1 fruit fly cellular context compared by ENCODE assay signal in the genomic region with DNA sequence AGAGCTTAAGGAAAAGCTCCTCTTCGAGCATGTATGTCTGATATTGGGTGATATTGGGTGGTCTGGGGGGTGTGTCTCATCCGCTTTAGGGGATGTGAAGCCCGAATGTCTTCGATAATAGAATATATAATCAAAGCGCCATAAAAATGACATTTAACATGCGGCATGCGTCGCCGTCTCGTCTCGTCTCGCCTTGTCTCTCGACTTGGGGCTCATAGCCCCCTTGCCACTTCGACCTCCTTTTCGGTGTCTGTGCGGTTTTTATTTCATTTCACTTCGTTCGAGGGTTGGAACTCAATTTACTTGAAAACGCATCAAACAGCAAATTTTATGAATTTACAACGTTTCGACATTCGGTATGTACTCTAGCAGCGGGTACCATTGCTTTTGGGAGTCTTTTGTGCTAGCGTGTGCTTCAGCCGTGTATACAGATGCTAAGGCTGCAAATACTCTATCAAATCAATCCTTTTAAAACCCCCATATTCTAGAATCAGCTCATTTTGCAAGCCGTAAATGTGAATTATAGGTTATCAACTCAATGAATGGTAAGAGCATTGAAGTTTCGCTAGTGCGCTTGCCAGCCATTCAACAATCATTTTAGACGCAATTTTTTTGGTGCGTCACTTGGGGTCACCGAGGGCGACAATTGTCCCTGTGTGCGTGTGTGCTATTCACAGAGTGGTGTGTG.
TF ChIP-seq lines count a peak whose summit lies in the region.

No protein-coding gene starts in this region.

TF ChIP-seq in whole organism, embryonic, 481 proteins besides CTCF, POLR2A, EP300 and RAD21 (continued from another document):
- no peak for TF ChIP-seq aop (GFP tag; IDR thresholded peaks at IDR 0.05; lab: Robert Waterston, UW)
- no peak; the same call in 1 of the 2 replicates for TF ChIP-seq Lim3 (GFP tag; IDR thresholded peaks at IDR 0.05; lab: Robert Waterston, UW)
- TF ChIP-seq Hmr (GFP tag; optimal IDR thresholded peaks at IDR 0.05; lab: Kevin White, UChicago): peak; percentile 37
- TF ChIP-seq CG13424 (tag; optimal IDR thresholded peaks at IDR 0.05; lab: Kevin White, UChicago): peak; percentile 48
- TF ChIP-seq CG31365 (tag; optimal IDR thresholded peaks at IDR 0.05; lab: Kevin White, UChicago): no peak
- peak; percentile 51 for TF ChIP-seq fd96Cb (tag; optimal IDR thresholded peaks at IDR 0.05; lab: Kevin White, UChicago)
- peak; percentile 74 for TF ChIP-seq Abd-B (GFP tag; optimal IDR thresholded peaks at IDR 0.05; lab: Kevin White, UChicago)
- TF ChIP-seq CG16813 (GFP tag; IDR thresholded peaks at IDR 0.05; lab: Robert Waterston, UW; ENCODE audit: partially characterized antibody): no peak
- no peak for TF ChIP-seq CG10543 (GFP tag; optimal IDR thresholded peaks at IDR 0.05; lab: Kevin White, UChicago)
- no peak for TF ChIP-seq Kr (GFP tag; optimal IDR thresholded peaks at IDR 0.05; lab: Kevin White, UChicago)
- no peak for TF ChIP-seq YL-1 (GFP tag; optimal IDR thresholded peaks at IDR 0.05; lab: Kevin White, UChicago)
- TF ChIP-seq dan (GFP tag; IDR thresholded peaks at IDR 0.05; lab: Robert Waterston, UW): no peak
- peak; percentile 71; the same call in 1 of the 2 replicates for TF ChIP-seq CG32767 (GFP tag; IDR thresholded peaks at IDR 0.05; lab: Robert Waterston, UW)
- TF ChIP-seq oc (tag; optimal IDR thresholded peaks at IDR 0.05; lab: Kevin White, UChicago): peak; percentile 63
- TF ChIP-seq CG18262 (tag; optimal IDR thresholded peaks at IDR 0.05; lab: Kevin White, UChicago): no peak
- peak; percentile 44 for TF ChIP-seq ems (GFP tag; optimal IDR thresholded peaks at IDR 0.05; lab: Kevin White, UChicago)
- peak; percentile 28 for TF ChIP-seq bab2 (GFP tag; optimal IDR thresholded peaks at IDR 0.05; lab: Kevin White, UChicago)
- peak; percentile 38; the same call in 1 of the 2 replicates for TF ChIP-seq CG43689 (GFP tag; IDR thresholded peaks at IDR 0.05; lab: Robert Waterston, UW)
- TF ChIP-seq usp (GFP tag; optimal IDR thresholded peaks at IDR 0.05; lab: Kevin White, UChicago): no peak
- no peak for TF ChIP-seq exex (tag; optimal IDR thresholded peaks at IDR 0.05; lab: Kevin White, UChicago)
- TF ChIP-seq inv (GFP tag; IDR thresholded peaks at IDR 0.05; lab: Robert Waterston, UW; ENCODE audit: partially characterized antibody): no peak
- peak; percentile 73 for TF ChIP-seq slbo (GFP tag; IDR thresholded peaks at IDR 0.05; lab: Robert Waterston, UW)
- no peak for TF ChIP-seq Sin3A (optimal IDR thresholded peaks at IDR 0.05; lab: Kevin White, UChicago)
- peak; percentile 20 for TF ChIP-seq Side (GFP tag; optimal IDR thresholded peaks at IDR 0.05; lab: Kevin White, UChicago)
- no peak for TF ChIP-seq Rx (GFP tag; IDR thresholded peaks at IDR 0.05; lab: Robert Waterston, UW)
- TF ChIP-seq grn (GFP tag; optimal IDR thresholded peaks at IDR 0.05; lab: Kevin White, UChicago): no peak
- no peak for TF ChIP-seq ham (GFP tag; IDR thresholded peaks at IDR 0.05; lab: Robert Waterston, UW)
- TF ChIP-seq nerfin-2 (GFP tag; IDR thresholded peaks at IDR 0.05; lab: Robert Waterston, UW; ENCODE audit: partially characterized antibody): no peak
- TF ChIP-seq CG9817 (tag; optimal IDR thresholded peaks at IDR 0.05; lab: Kevin White, UChicago): peak; percentile 39
- no peak for TF ChIP-seq CG4360 (GFP tag; IDR thresholded peaks at IDR 0.05; lab: Robert Waterston, UW)
- TF ChIP-seq CG6813 (GFP tag; optimal IDR thresholded peaks at IDR 0.05; lab: Kevin White, UChicago): no peak
- TF ChIP-seq CG6272 (GFP tag; IDR thresholded peaks at IDR 0.05; lab: Robert Waterston, UW): no peak; the same call in 1 of the 2 replicates
- peak; percentile 34 for TF ChIP-seq salm (tag; optimal IDR thresholded peaks at IDR 0.05; lab: Kevin White, UChicago)
- TF ChIP-seq CG2678 (tag; optimal IDR thresholded peaks at IDR 0.05; lab: Kevin White, UChicago): peak; percentile 37
- peak; percentile 4 for TF ChIP-seq cato (GFP tag; optimal IDR thresholded peaks at IDR 0.05; lab: Kevin White, UChicago; ENCODE audit: borderline replicate concordance)
- no peak for TF ChIP-seq Dip2 (GFP tag; IDR thresholded peaks at IDR 0.05; lab: Robert Waterston, UW)
- no peak for TF ChIP-seq Mes4 (GFP tag; optimal IDR thresholded peaks at IDR 0.05; lab: Kevin White, UChicago)
- TF ChIP-seq CG3995 (GFP tag; optimal IDR thresholded peaks at IDR 0.05; lab: Kevin White, UChicago): no peak
- peak; percentile 61 for TF ChIP-seq Oli (tag; optimal IDR thresholded peaks at IDR 0.05; lab: Kevin White, UChicago)
- TF ChIP-seq NC2α (GFP tag; optimal IDR thresholded peaks at IDR 0.05; lab: Kevin White, UChicago): peak; percentile 15
- no peak for TF ChIP-seq pb (GFP tag; optimal IDR thresholded peaks at IDR 0.05; lab: Kevin White, UChicago)
- TF ChIP-seq CG17186 (GFP tag; optimal IDR thresholded peaks at IDR 0.05; lab: Kevin White, UChicago): no peak
- TF ChIP-seq CG12744 (GFP tag; optimal IDR thresholded peaks at IDR 0.05; lab: Kevin White, UChicago): peak; percentile 13
- TF ChIP-seq ase (GFP tag; IDR thresholded peaks at IDR 0.05; lab: Robert Waterston, UW): 0 out of 3 replicates have a peak, but pooled peaks have one; percentile 13
- no peak for TF ChIP-seq tll (GFP tag; optimal IDR thresholded peaks at IDR 0.05; lab: Kevin White, UChicago)
- peak; percentile 46 for TF ChIP-seq HLH54F (GFP tag; optimal IDR thresholded peaks at IDR 0.05; lab: Kevin White, UChicago)
- no peak for TF ChIP-seq pan (optimal IDR thresholded peaks at IDR 0.05; lab: Kevin White, UChicago)
- peak in 1 of 2 experiments; percentile 21 for TF ChIP-seq pan (GFP tag; optimal IDR thresholded peaks at IDR 0.05 in 1 of 2, IDR thresholded peaks at IDR 0.05 in 1 of 2)
- no peak for TF ChIP-seq HLHmδ (GFP tag; optimal IDR thresholded peaks at IDR 0.05; lab: Kevin White, UChicago)
- TF ChIP-seq CG12299 (tag; optimal IDR thresholded peaks at IDR 0.05; lab: Kevin White, UChicago): no peak
- TF ChIP-seq CG9215 (GFP tag; IDR thresholded peaks at IDR 0.05; lab: Robert Waterston, UW): no peak
- no peak for TF ChIP-seq CG13894 (tag; optimal IDR thresholded peaks at IDR 0.05; lab: Kevin White, UChicago)
- TF ChIP-seq CG1602 (GFP tag; optimal IDR thresholded peaks at IDR 0.05; lab: Kevin White, UChicago): peak; percentile 44
- no peak for TF ChIP-seq prd (optimal IDR thresholded peaks at IDR 0.05; lab: Kevin White, UChicago)
- TF ChIP-seq prd (GFP tag; IDR thresholded peaks at IDR 0.05; lab: Robert Waterston, UW): peak; percentile 53; the same call in 1 of the 3 replicates
- no peak for TF ChIP-seq CG13123 (GFP tag; optimal IDR thresholded peaks at IDR 0.05; lab: Kevin White, UChicago)
- no peak for TF ChIP-seq CG17361 (GFP tag; IDR thresholded peaks at IDR 0.05; lab: Robert Waterston, UW)
- TF ChIP-seq p53 (GFP tag; optimal IDR thresholded peaks at IDR 0.05; lab: Kevin White, UChicago): no peak
- TF ChIP-seq unpg (GFP tag; optimal IDR thresholded peaks at IDR 0.05; lab: Kevin White, UChicago): peak; percentile 58
- TF ChIP-seq unc-4 (GFP tag; IDR thresholded peaks at IDR 0.05; lab: Robert Waterston, UW; ENCODE audit: partially characterized antibody): no peak
- TF ChIP-seq dimm (GFP tag; IDR thresholded peaks at IDR 0.05; lab: Robert Waterston, UW): no peak; the same call in 1 of the 2 replicates
- TF ChIP-seq jigr1 (GFP tag; IDR thresholded peaks at IDR 0.05; lab: Robert Waterston, UW): peak; percentile 31; the same call in 1 of the 3 replicates
- peak; percentile 46 for TF ChIP-seq CG12391 (tag; optimal IDR thresholded peaks at IDR 0.05; lab: Kevin White, UChicago)
- no peak for TF ChIP-seq B-H2 (GFP tag; optimal IDR thresholded peaks at IDR 0.05; lab: Kevin White, UChicago)
- peak; percentile 39 for TF ChIP-seq Dad (GFP tag; optimal IDR thresholded peaks at IDR 0.05; lab: Kevin White, UChicago)
- no peak for TF ChIP-seq wdn (GFP tag; IDR thresholded peaks at IDR 0.05; lab: Robert Waterston, UW)
- no peak for TF ChIP-seq insv (GFP tag; optimal IDR thresholded peaks at IDR 0.05; lab: Kevin White, UChicago)
- TF ChIP-seq CG10979 (tag; optimal IDR thresholded peaks at IDR 0.05; lab: Kevin White, UChicago): peak; percentile 21
- TF ChIP-seq Nf-YB (GFP tag; optimal IDR thresholded peaks at IDR 0.05; lab: Kevin White, UChicago): no peak
- peak; percentile 5 for TF ChIP-seq tio (GFP tag; optimal IDR thresholded peaks at IDR 0.05; lab: Kevin White, UChicago)
- TF ChIP-seq ap (GFP tag; IDR thresholded peaks at IDR 0.05; lab: Robert Waterston, UW): peak; percentile 30; the same call in 1 of the 2 replicates
- TF ChIP-seq CG15514 (GFP tag; optimal IDR thresholded peaks at IDR 0.05; lab: Kevin White, UChicago): no peak
- TF ChIP-seq CG34376 (GFP tag; optimal IDR thresholded peaks at IDR 0.05; lab: Kevin White, UChicago): no peak
